Fruit fly (Drosophila melanogaster): ENCODE data around the gene CG34376.

The CG34376 gene

DNA sequence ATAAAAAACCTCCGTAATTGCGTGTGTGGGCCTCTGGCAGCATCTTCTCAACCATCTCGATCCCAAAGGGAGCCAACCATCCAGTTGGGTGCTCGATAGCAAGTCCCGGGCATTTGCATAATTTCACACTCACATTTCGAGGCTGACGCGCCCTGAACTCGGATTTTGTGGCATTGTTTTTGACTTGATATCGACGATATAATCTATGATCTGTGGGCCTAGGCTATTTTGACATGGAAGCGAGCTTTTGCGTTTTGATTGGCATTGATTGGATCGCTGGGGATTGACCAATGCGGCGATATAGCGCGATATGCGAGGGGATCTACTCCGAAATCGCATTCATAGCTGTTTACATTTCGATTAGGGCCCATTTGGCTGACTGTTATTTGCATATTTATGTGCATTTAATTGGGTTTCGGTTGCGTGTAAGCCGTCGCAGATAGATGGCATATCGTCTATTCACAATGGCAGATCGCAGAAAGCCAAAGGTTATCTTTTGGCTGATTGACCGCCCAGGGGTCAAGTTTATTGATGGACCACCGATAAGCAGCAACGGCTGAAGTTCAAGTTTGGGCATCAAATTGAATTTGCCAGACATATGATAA, 15.6 kb upstream of the CG34376 start:
- TF ChIP-seq pan (optimal IDR thresholded peaks at IDR 0.05) = no peak

DNA sequence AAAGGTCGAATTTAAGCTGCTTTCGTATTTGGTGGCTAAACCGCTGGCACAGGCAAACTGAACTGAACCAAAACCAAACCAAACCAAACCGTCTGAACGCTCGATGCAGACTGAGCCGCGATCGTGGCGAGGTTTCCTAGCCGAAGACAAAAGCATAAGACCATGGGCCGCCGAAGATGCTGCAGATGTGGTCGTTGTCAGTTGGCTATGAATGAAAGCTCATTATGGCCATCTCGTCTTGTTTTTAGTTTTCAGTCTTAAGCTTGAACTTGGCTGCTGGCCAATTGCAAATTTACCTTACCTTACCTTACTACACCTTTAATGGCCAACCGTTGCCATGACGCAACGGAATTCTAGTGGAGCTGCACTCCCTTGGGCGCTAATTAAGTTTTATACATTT, 11.8 kb upstream of the CG34376 start, which contains the start of gene CG13847:
CG13847 (minus strand) TSS at position 101 of the 400 bp plus-strand sequence.
- no peak for TF ChIP-seq Hnf4 (GFP tag; optimal IDR thresholded peaks at IDR 0.05)
- no peak for TF ChIP-seq Rel (GFP tag; optimal IDR thresholded peaks at IDR 0.05)
- no peak for TF ChIP-seq Rel (tag; optimal IDR thresholded peaks at IDR 0.05)
- no peak for TF ChIP-seq Myc (optimal IDR thresholded peaks at IDR 0.05)
- no peak for TF ChIP-seq tai (GFP tag; optimal IDR thresholded peaks at IDR 0.05)
- TF ChIP-seq sage (GFP tag; optimal IDR thresholded peaks at IDR 0.05) = no peak
- TF ChIP-seq ey (GFP tag; optimal IDR thresholded peaks at IDR 0.05) = no peak
- no peak for TF ChIP-seq dmrt93B (GFP tag; optimal IDR thresholded peaks at IDR 0.05)
- TF ChIP-seq brk (GFP tag; optimal IDR thresholded peaks at IDR 0.05) = no peak
- TF ChIP-seq foxo (GFP tag; optimal IDR thresholded peaks at IDR 0.05) = no peak
- no peak for TF ChIP-seq Vsx2 (GFP tag; optimal IDR thresholded peaks at IDR 0.05; ENCODE audit: partially characterized antibody)
- TF ChIP-seq HLH106 (tag; optimal IDR thresholded peaks at IDR 0.05) = no peak
- no peak for TF ChIP-seq pan (optimal IDR thresholded peaks at IDR 0.05)
- TF ChIP-seq CG32264 (GFP tag; optimal IDR thresholded peaks at IDR 0.05) = no peak
- TF ChIP-seq psq (GFP tag; optimal IDR thresholded peaks at IDR 0.05) = no peak
- no peak for TF ChIP-seq dsf (GFP tag; optimal IDR thresholded peaks at IDR 0.05; ENCODE audit: borderline replicate concordance)
- no peak for TF ChIP-seq usp (GFP tag; optimal IDR thresholded peaks at IDR 0.05)
- no peak for TF ChIP-seq lola (GFP tag; optimal IDR thresholded peaks at IDR 0.05)
- no peak for TF ChIP-seq N (GFP tag; optimal IDR thresholded peaks at IDR 0.05)
- TF ChIP-seq Sp1 (GFP tag; optimal IDR thresholded peaks at IDR 0.05) = no peak
- no peak for TF ChIP-seq Mio (GFP tag; optimal IDR thresholded peaks at IDR 0.05)

DNA sequence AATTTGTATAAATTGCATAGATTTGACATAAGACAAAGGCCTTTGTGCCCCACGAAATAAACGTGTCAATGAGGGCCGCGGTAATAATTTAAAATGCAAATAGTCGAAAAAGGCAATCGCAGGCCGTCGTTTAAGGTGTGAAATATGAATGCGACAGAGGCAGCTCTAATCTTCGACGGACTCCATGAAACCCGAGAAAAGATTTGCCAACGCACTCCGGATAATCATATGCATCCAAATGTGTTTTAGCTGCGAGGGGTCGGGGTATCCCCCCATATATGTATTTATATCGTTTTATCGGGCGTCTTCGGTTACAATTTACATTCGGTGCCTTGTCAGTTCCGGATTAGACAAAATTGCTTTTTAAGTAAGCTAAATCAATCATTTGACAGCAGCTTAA, 9.6 kb upstream of the CG34376 start:
- no peak for TF ChIP-seq sv (GFP tag; optimal IDR thresholded peaks at IDR 0.05)
- TF ChIP-seq woc (GFP tag; optimal IDR thresholded peaks at IDR 0.05) = no peak
- no peak for TF ChIP-seq HLH106 (tag; optimal IDR thresholded peaks at IDR 0.05)
- no peak for TF ChIP-seq tai (GFP tag; optimal IDR thresholded peaks at IDR 0.05)

DNA sequence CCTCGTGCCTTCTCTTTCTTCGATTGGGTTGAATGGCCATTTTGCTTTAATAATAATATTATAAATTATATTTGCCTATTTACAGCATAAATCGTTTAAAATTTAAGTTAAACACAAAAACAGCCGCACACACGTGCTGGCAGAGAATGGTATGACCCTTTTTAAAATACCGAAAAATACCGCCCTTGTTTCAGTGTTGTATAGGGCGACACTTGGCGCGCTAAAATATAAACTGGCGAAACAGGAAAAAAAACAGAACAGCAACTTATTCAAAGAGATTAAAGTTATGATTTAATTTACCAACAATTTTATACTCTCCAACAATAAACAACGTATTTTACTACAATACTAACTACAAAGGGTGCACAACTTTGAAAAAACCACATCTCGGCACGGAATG, 1.4 kb upstream of the CG34376 start, which contains the start of gene CG12499:
CG12499 (minus strand) TSS at position 95 of the 400 bp plus-strand sequence.
- TF ChIP-seq Myc (optimal IDR thresholded peaks at IDR 0.05) (peak; percentile 19), tai (GFP tag; optimal IDR thresholded peaks at IDR 0.05) (no peak)

DNA sequence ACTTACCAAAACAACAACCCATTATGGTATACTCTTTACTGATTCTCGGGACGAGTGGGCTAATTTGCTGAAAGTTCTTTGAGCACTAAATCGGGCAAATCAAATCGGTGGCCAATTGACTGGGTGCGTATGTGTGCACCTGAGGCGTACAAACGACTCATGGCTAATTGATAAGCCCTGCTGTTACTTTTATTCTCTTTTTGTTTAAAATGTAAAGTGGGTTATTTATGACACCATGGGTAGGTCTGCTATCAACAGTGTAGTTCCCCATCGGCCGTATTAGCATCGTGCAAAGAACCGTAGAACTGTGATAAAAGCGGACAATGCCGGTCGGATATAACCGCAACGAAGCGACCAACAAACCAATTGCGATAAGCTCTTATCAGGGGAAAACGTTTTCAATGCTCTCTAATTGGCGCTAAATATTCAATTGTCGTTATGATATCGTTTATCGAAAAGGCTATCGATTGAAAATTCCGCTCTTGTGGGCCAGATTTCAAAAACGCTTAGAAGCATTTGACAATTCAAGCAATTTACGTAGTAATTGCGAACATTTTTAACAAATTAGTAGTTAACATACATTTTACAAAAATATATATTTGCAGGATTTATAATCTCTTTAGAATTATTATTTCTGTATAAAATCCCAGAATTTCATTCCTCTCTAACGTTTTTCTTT, 565 bp upstream of the CG34376 start, which contains the start of gene CG34288:
CG34288 (minus strand) TSS at position 69 of the 679 bp plus-strand sequence.
- TF ChIP-seq fru (GFP tag; optimal IDR thresholded peaks at IDR 0.05) (peak; percentile 83), dsf (GFP tag; optimal IDR thresholded peaks at IDR 0.05; ENCODE audit: borderline replicate concordance) (no peak), Vsx2 (GFP tag; optimal IDR thresholded peaks at IDR 0.05; ENCODE audit: partially characterized antibody) (peak; percentile 93), sv (GFP tag; optimal IDR thresholded peaks at IDR 0.05) (no peak), CG9705 (GFP tag; optimal IDR thresholded peaks at IDR 0.05) (no peak), Dfd (GFP tag; optimal IDR thresholded peaks at IDR 0.05) (no peak), CG32264 (GFP tag; optimal IDR thresholded peaks at IDR 0.05) (peak; percentile 74), Jra (GFP tag; optimal IDR thresholded peaks at IDR 0.05) (peak; percentile 6), Hr83 (GFP tag; optimal IDR thresholded peaks at IDR 0.05; ENCODE audit: poor library complexity, severe bottlenecking) (peak; percentile 87), ey (GFP tag; optimal IDR thresholded peaks at IDR 0.05) (peak; percentile 43), Hr78 (GFP tag; optimal IDR thresholded peaks at IDR 0.05) (no peak), brk (GFP tag; optimal IDR thresholded peaks at IDR 0.05) (no peak), OdsH (GFP tag; optimal IDR thresholded peaks at IDR 0.05) (peak; percentile 50), br (GFP tag; optimal IDR thresholded peaks at IDR 0.05) (peak; percentile 43), usp (GFP tag; optimal IDR thresholded peaks at IDR 0.05) (no peak), Abd-B (GFP tag; optimal IDR thresholded peaks at IDR 0.05) (no peak), Rel (GFP tag; optimal IDR thresholded peaks at IDR 0.05) (peak; percentile 65), Rel (tag; optimal IDR thresholded peaks at IDR 0.05) (peak; percentile 96), h (GFP tag; optimal IDR thresholded peaks at IDR 0.05) (peak; percentile 76), lola (GFP tag; optimal IDR thresholded peaks at IDR 0.05) (no peak), woc (GFP tag; optimal IDR thresholded peaks at IDR 0.05) (no peak), HLH106 (tag; optimal IDR thresholded peaks at IDR 0.05) (peak; percentile 54), foxo (GFP tag; optimal IDR thresholded peaks at IDR 0.05) (peak; percentile 9 to 74), GATAd (GFP tag; optimal IDR thresholded peaks at IDR 0.05) (no peak)

All from whole organism, wandering third instar larva.